Worm (Caenorhabditis elegans): ENCODE data around the gene col-108.

ce11 chrIV:1769074-1769473 is 686 bp downstream of the col-108 start:
- no peak for TF ChIP-seq W03F9.2 (tag; optimal IDR thresholded peaks at IDR 0.05)
- no peak for TF ChIP-seq dao-5 (tag; optimal IDR thresholded peaks at IDR 0.05)
- TF ChIP-seq him-1 (tag; optimal IDR thresholded peaks at IDR 0.05) = no peak
